Fruit fly (Drosophila melanogaster) whole organism, embryonic: ENCODE measurements around the gene dob.

ENCODE experiments used
- CG10147 ChIP-seq: fragments of 200-800 bp; sonication (Bioruptor generic); optimal IDR thresholded peaks from 2 replicates; lab custom pipeline; 2019; ENCODE audit warnings: missing biosample characterization, mild to moderate bottlenecking, missing genetic modification characterization, moderate library complexity
- CG10431 ChIP-seq: fragments of 200-800 bp; sonication (Bioruptor generic); optimal IDR thresholded peaks from 3 replicates; lab custom pipeline; 2018; ENCODE audit warnings: missing biosample characterization, mild to moderate bottlenecking, missing genetic modification characterization
- CG11456 ChIP-seq: fragments of 200-800 bp; sonication (Bioruptor generic); IDR thresholded peaks from 3 replicates; pipeline ENCODE4 v1.3.6; 2022; ENCODE audit warnings: missing biosample characterization, missing genetic modification characterization
- CG11560 ChIP-seq: fragments of 200-800 bp; sonication (Bioruptor generic); IDR thresholded peaks from 3 replicates; pipeline ENCODE4 v1.3.6; 2022; ENCODE audit warnings: missing biosample characterization, missing genetic modification characterization
- CG11696 ChIP-seq: fragments of 200-800 bp; sonication (Bioruptor generic); IDR thresholded peaks from 2 replicates; pipeline ENCODE4 v1.3.6; 2022; ENCODE audit warnings: missing biosample characterization, missing genetic modification characterization
- CG12104 ChIP-seq: fragments of 200-800 bp; sonication (Bioruptor generic); optimal IDR thresholded peaks from 3 replicates; lab custom pipeline; 2016; ENCODE audit warnings: missing biosample characterization, missing genetic modification characterization
- CG12299 ChIP-seq: fragments of 200-800 bp; sonication (Bioruptor generic); optimal IDR thresholded peaks from 2 replicates; lab custom pipeline; 2018; ENCODE audit warnings: missing biosample characterization, mild to moderate bottlenecking, missing genetic modification characterization
- CG12391 ChIP-seq: fragments of 200-800 bp; sonication (Bioruptor generic); optimal IDR thresholded peaks from 3 replicates; lab custom pipeline; 2018; ENCODE audit warnings: missing biosample characterization, mild to moderate bottlenecking, missing genetic modification characterization, moderate library complexity
- CG14710 ChIP-seq: fragments of 200-800 bp; sonication (Bioruptor generic); optimal IDR thresholded peaks from 3 replicates; lab custom pipeline; 2019; ENCODE audit warnings: missing biosample characterization, mild to moderate bottlenecking, missing genetic modification characterization, moderate library complexity
- CG17912 ChIP-seq: fragments of 200-800 bp; sonication (Bioruptor generic); optimal IDR thresholded peaks from 2 replicates; lab custom pipeline; 2018; ENCODE audit warnings: missing biosample characterization, mild to moderate bottlenecking, missing genetic modification characterization
- CG30020 ChIP-seq: fragments of 200-800 bp; optimal IDR thresholded peaks from 2 replicates; lab custom pipeline; 2019; ENCODE audit warnings: missing biosample characterization, mild to moderate bottlenecking, missing genetic modification characterization, moderate library complexity
- CG30431 ChIP-seq: fragments of 200-800 bp; sonication (Bioruptor generic); optimal IDR thresholded peaks from 2 replicates; lab custom pipeline; 2017; ENCODE audit warnings: missing biosample characterization, missing genetic modification characterization
- CG4617 ChIP-seq: fragments of 200-800 bp; sonication (Bioruptor generic); optimal IDR thresholded peaks from 3 replicates; lab custom pipeline; 2016; ENCODE audit warnings: missing biosample characterization, missing genetic modification characterization, borderline replicate concordance
- CG6175 ChIP-seq: fragments of 200-800 bp; sonication (Bioruptor generic); IDR thresholded peaks from 3 replicates; pipeline ENCODE4 v1.3.6; 2022; ENCODE audit warnings: missing biosample characterization, missing genetic modification characterization
- CG7372 ChIP-seq: fragments of 200-800 bp; sonication (Bioruptor generic); IDR thresholded peaks from 2 replicates; pipeline ENCODE4 v1.3.6; 2022; ENCODE audit warnings: missing biosample characterization, missing genetic modification characterization
- CG8290 ChIP-seq, 3 experiments: fragments of 200-800 bp; sonication (Bioruptor generic); optimal IDR thresholded peaks; 2 replicates each; lab custom pipeline; 2016 to 2019; ENCODE audit warnings: missing biosample characterization in 3 of 3, missing genetic modification characterization in 3 of 3, mild to moderate bottlenecking in 2 of 3, moderate library complexity in 1 of 3
- CG9932 ChIP-seq: fragments of 200-800 bp; sonication (Bioruptor generic); IDR thresholded peaks from 2 replicates; pipeline ENCODE4 v1.3.6; 2022; ENCODE audit warnings: missing biosample characterization, missing genetic modification characterization
- Doc3 ChIP-seq: fragments of 200-800 bp; sonication (Bioruptor generic); IDR thresholded peaks from 3 replicates; pipeline ENCODE4 v1.3.6; 2022; ENCODE audit warnings: missing biosample characterization, missing genetic modification characterization; ENCODE audit not compliant: partially characterized antibody
- Dp ChIP-seq: fragments of 200-800 bp; sonication (Bioruptor generic); optimal IDR thresholded peaks from 2 replicates; lab custom pipeline; 2018; ENCODE audit warnings: missing biosample characterization, mild to moderate bottlenecking, missing genetic modification characterization, moderate library complexity
- HLH4C ChIP-seq: fragments of 200-800 bp; sonication (Bioruptor generic); IDR thresholded peaks from 3 replicates; pipeline ENCODE4 v1.3.6; 2022; ENCODE audit warnings: missing biosample characterization, missing genetic modification characterization; ENCODE audit not compliant: partially characterized antibody
- HmgD ChIP-seq: fragments of 200-800 bp; sonication (Bioruptor generic); optimal IDR thresholded peaks from 3 replicates; lab custom pipeline; 2016; ENCODE audit warnings: missing biosample characterization, missing genetic modification characterization
- Hmr ChIP-seq: fragments of 200-800 bp; sonication (Bioruptor generic); optimal IDR thresholded peaks from 3 replicates; lab custom pipeline; 2017; ENCODE audit warnings: mild to moderate bottlenecking, missing biosample characterization, missing genetic modification reagents, missing genetic modification characterization
- MESR4 ChIP-seq: fragments of 200-800 bp; sonication (Bioruptor generic); optimal IDR thresholded peaks from 2 replicates; lab custom pipeline; 2018; ENCODE audit warnings: missing biosample characterization, mild to moderate bottlenecking, missing genetic modification characterization, moderate library complexity
- Ravus ChIP-seq: fragments of 200-800 bp; sonication (Bioruptor generic); IDR thresholded peaks from 2 replicates; pipeline ENCODE4 v1.3.6; 2022; ENCODE audit warnings: missing biosample characterization, missing genetic modification characterization
- Rx ChIP-seq: fragments of 200-800 bp; sonication (Bioruptor generic); IDR thresholded peaks from 2 replicates; pipeline ENCODE4 v1.3.6; 2022; ENCODE audit warnings: missing biosample characterization, missing genetic modification characterization
- Scr ChIP-seq: fragments of 200-800 bp; sonication (Bioruptor generic); IDR thresholded peaks from 2 replicates; pipeline ENCODE4 v1.3.6; 2022; ENCODE audit warnings: missing biosample characterization, missing genetic modification characterization; ENCODE audit not compliant: partially characterized antibody
- Sin3A ChIP-seq: fragments of >200 bp; optimal IDR thresholded peaks from 2 replicates; lab custom pipeline; 2018
- Six4 ChIP-seq: fragments of 200-800 bp; sonication (Bioruptor generic); optimal IDR thresholded peaks from 2 replicates; lab custom pipeline; 2016; ENCODE audit warnings: missing biosample characterization, missing genetic modification characterization
- az2 ChIP-seq: fragments of 200-800 bp; sonication (Bioruptor generic); optimal IDR thresholded peaks from 3 replicates; lab custom pipeline; 2016; ENCODE audit warnings: missing biosample characterization, missing genetic modification characterization
- cad ChIP-seq: fragments of >200 bp; optimal IDR thresholded peaks from 2 replicates; lab custom pipeline; 2017; ENCODE audit warnings: missing biosample characterization, missing genetic modification characterization
- crol ChIP-seq: fragments of 200-800 bp; sonication (Bioruptor generic); IDR thresholded peaks from 2 replicates; pipeline ENCODE4 v1.3.6; 2022; ENCODE audit warnings: missing biosample characterization, missing genetic modification characterization
- dmrt99B ChIP-seq: fragments of 200-800 bp; sonication (Bioruptor generic); optimal IDR thresholded peaks from 2 replicates; lab custom pipeline; 2018; ENCODE audit warnings: missing biosample characterization, mild to moderate bottlenecking, missing genetic modification characterization, moderate library complexity
- ems ChIP-seq: fragments of 200-800 bp; sonication (Bioruptor generic); optimal IDR thresholded peaks from 3 replicates; lab custom pipeline; 2016; ENCODE audit warnings: missing biosample characterization, missing genetic modification characterization
- en ChIP-seq: fragments of 200-800 bp; sonication (Bioruptor generic); optimal IDR thresholded peaks from 2 replicates; lab custom pipeline; 2016; ENCODE audit warnings: missing biosample characterization, missing genetic modification characterization
- gcm ChIP-seq: fragments of 200-800 bp; sonication (Bioruptor generic); optimal IDR thresholded peaks from 2 replicates; lab custom pipeline; 2019; ENCODE audit warnings: missing biosample characterization, mild to moderate bottlenecking, missing genetic modification characterization, moderate library complexity
- hth ChIP-seq: fragments of >200 bp; optimal IDR thresholded peaks from 2 replicates; lab custom pipeline; 2017; ENCODE audit warnings: inconsistent platforms
- kay ChIP-seq: fragments of 200-800 bp; sonication (Bioruptor generic); optimal IDR thresholded peaks from 2 replicates; lab custom pipeline; 2016; ENCODE audit warnings: missing biosample characterization, missing genetic modification characterization
- pros ChIP-seq: fragments of 200-800 bp; sonication (Bioruptor generic); optimal IDR thresholded peaks from 3 replicates; lab custom pipeline; 2019; ENCODE audit warnings: missing biosample characterization, mild to moderate bottlenecking, missing genetic modification characterization, moderate library complexity
- sc ChIP-seq, 3 experiments: fragments of >200 bp in 2 of 3; fragments of 200-800 bp in 1 of 3; sonication (Bioruptor generic) in 1 of 3; optimal IDR thresholded peaks; 2 replicates in 2 of 3; 3 replicates in 1 of 3; lab custom pipeline; 2017; ENCODE audit warnings: mild to moderate bottlenecking in 1 of 3, missing biosample characterization in 1 of 3, missing genetic modification characterization in 1 of 3, missing genetic modification reagents in 1 of 3
- sim ChIP-seq: fragments of 200-800 bp; sonication (Bioruptor generic); IDR thresholded peaks from 2 replicates; pipeline ENCODE4 v1.3.6; 2022; ENCODE audit warnings: missing biosample characterization, missing genetic modification characterization
- so ChIP-seq: fragments of 200-800 bp; sonication (Bioruptor generic); IDR thresholded peaks from 3 replicates; pipeline ENCODE4 v1.3.6; 2022; ENCODE audit warnings: missing biosample characterization, missing genetic modification characterization
- ssp ChIP-seq: fragments of 200-800 bp; sonication (Bioruptor generic); IDR thresholded peaks from 2 replicates; pipeline ENCODE4 v1.3.6; 2022; ENCODE audit warnings: missing biosample characterization, missing genetic modification characterization
- vnd ChIP-seq: fragments of 200-800 bp; sonication (Bioruptor generic); IDR thresholded peaks from 3 replicates; pipeline ENCODE4 v1.3.6; 2022; ENCODE audit warnings: missing biosample characterization, missing genetic modification characterization; ENCODE audit not compliant: partially characterized antibody
- wek ChIP-seq: fragments of 200-800 bp; sonication (Bioruptor generic); optimal IDR thresholded peaks from 3 replicates; lab custom pipeline; 2018; ENCODE audit warnings: missing biosample characterization, mild to moderate bottlenecking, missing genetic modification characterization, moderate library complexity
- zfh2 ChIP-seq: fragments of 200-800 bp; sonication (Bioruptor generic); optimal IDR thresholded peaks from 2 replicates; lab custom pipeline; 2016; ENCODE audit warnings: missing biosample characterization, missing genetic modification characterization

Gene dob

dm6 chrX:15023826-15024545 lies 42.8 kb upstream of the dob start, which contains the start of gene be (continued):
- no peak for TF ChIP-seq CG8290 (GFP tag; optimal IDR thresholded peaks at IDR 0.05; lab: Kevin White, UChicago)
- peak in 1 of 2 experiments; percentile 37 for TF ChIP-seq CG8290 (tag; optimal IDR thresholded peaks at IDR 0.05; lab: Kevin White, UChicago)
- peak; percentile 55 for TF ChIP-seq gcm (GFP tag; lab: Kevin White, UChicago)
- TF ChIP-seq CG30020 (tag; lab: Kevin White, UChicago), result peak; percentile 69
- peak; percentile 37 for TF ChIP-seq CG10431
- TF ChIP-seq Six4 (GFP tag; lab: Kevin White, UChicago), result peak; percentile 65
- TF ChIP-seq CG17912 (GFP tag; lab: Kevin White, UChicago), result no peak
- TF ChIP-seq HLH4C (GFP tag; lab: Robert Waterston, UW), result no peak
- TF ChIP-seq Dp, result no peak
- TF ChIP-seq hth (lab: Kevin White, UChicago), result no peak
- TF ChIP-seq kay (GFP tag; lab: Kevin White, UChicago), result no peak
- TF ChIP-seq CG11696, result no peak
- peak; percentile 41; the same call in 2 of the 3 replicates for TF ChIP-seq CG11456
- no peak for TF ChIP-seq Ravus (GFP tag; lab: Robert Waterston, UW)
- no peak for TF ChIP-seq so (GFP tag; lab: Robert Waterston, UW)
- no peak for TF ChIP-seq MESR4
- peak; percentile 46 for TF ChIP-seq az2 (GFP tag; lab: Kevin White, UChicago)
- no peak for TF ChIP-seq Scr (GFP tag; lab: Robert Waterston, UW)
- TF ChIP-seq ems (GFP tag; lab: Kevin White, UChicago), result no peak
- TF ChIP-seq dmrt99B, result peak; percentile 84
- peak; percentile 58 for TF ChIP-seq CG12299
- no peak for TF ChIP-seq CG4617 (GFP tag; lab: Kevin White, UChicago)
- no peak for TF ChIP-seq Rx (GFP tag; lab: Robert Waterston, UW)
- peak; percentile 51; the same call in 1 of the 2 replicates for TF ChIP-seq ssp (GFP tag; lab: Robert Waterston, UW)
- TF ChIP-seq en, result no peak
- peak; percentile 88 for TF ChIP-seq CG12391 (tag; lab: Kevin White, UChicago)
- TF ChIP-seq CG6175 (GFP tag; lab: Robert Waterston, UW), result no peak
- TF ChIP-seq Doc3 (GFP tag; lab: Robert Waterston, UW), result no peak
- TF ChIP-seq Hmr (GFP tag; lab: Kevin White, UChicago), result peak; percentile 48
- TF ChIP-seq sc (optimal IDR thresholded peaks at IDR 0.05; lab: Kevin White, UChicago), result no peak
- peak; percentile 10 for TF ChIP-seq sc (GFP tag; optimal IDR thresholded peaks at IDR 0.05; lab: Kevin White, UChicago)
- TF ChIP-seq pros (GFP tag; lab: Kevin White, UChicago), result peak; percentile 16
- TF ChIP-seq zfh2, result no peak
- TF ChIP-seq Sin3A (lab: Kevin White, UChicago), result no peak
- TF ChIP-seq HmgD (GFP tag; lab: Kevin White, UChicago), result no peak
- TF ChIP-seq CG30431 (GFP tag; lab: Kevin White, UChicago), result no peak
- no peak for TF ChIP-seq CG11560 (tag; lab: Robert Waterston, UW)
- TF ChIP-seq sim (GFP tag; lab: Robert Waterston, UW), result 0 out of 2 replicates have a peak, but pooled peaks have one; percentile 21
- TF ChIP-seq crol, result no peak
- no peak for TF ChIP-seq wek (GFP tag; lab: Kevin White, UChicago)
- peak; percentile 59 for TF ChIP-seq CG10147 (GFP tag; lab: Kevin White, UChicago)
- TF ChIP-seq CG7372 (GFP tag; lab: Robert Waterston, UW), result no peak; the same call in 1 of the 2 replicates
- peak; percentile 73 for TF ChIP-seq CG12104 (GFP tag; lab: Kevin White, UChicago)
- peak; percentile 69 for TF ChIP-seq CG9932 (GFP tag; lab: Robert Waterston, UW)
- TF ChIP-seq vnd, result no peak
- peak; percentile 87 for TF ChIP-seq CG14710 (tag; lab: Kevin White, UChicago)
- TF ChIP-seq cad, result no peak
